Worm (Caenorhabditis elegans) whole organism, L4 larva: ENCODE results near the gene scl-13.

Source experiments
- T20F7.1 ChIP-seq: fragments of 200-800 bp; sonication (Bioruptor generic); optimal IDR thresholded peaks from 2 replicates; lab custom pipeline; 2018; ENCODE audit warnings: mild to moderate bottlenecking, missing genetic modification characterization, missing compliant biosample characterization
- Y48G9A.11 ChIP-seq: fragments of 200-800 bp; sonication (Bioruptor generic); IDR thresholded peaks from 2 replicates; pipeline ENCODE4 v1.3.6; 2022; ENCODE audit warnings: missing genetic modification reagents, missing genetic modification characterization, missing compliant biosample characterization
- ZK546.5 ChIP-seq, 2 experiments: sonication (generic microtip); optimal IDR thresholded peaks; 2 replicates each; lab custom pipeline; 2017; ENCODE audit warnings: missing biosample characterization in 2 of 2, missing genetic modification characterization in 2 of 2
- aha-1 ChIP-seq: fragments of 150-350 bp; peaks from one replicate; lab custom pipeline; 2014; ENCODE audit warnings: missing biosample characterization, missing genetic modification characterization
- arid-1 ChIP-seq: fragments of 200-800 bp; sonication (Bioruptor generic); conservative IDR thresholded peaks from 2 replicates; pipeline ENCODE4 v1.3.6; 2022; ENCODE audit warnings: missing genetic modification reagents, missing genetic modification characterization, missing compliant biosample characterization
- ceh-44 ChIP-seq: fragments of 200-800 bp; sonication (Bioruptor generic); IDR thresholded peaks from 2 replicates; pipeline ENCODE4 v1.3.6; 2022; ENCODE audit warnings: missing genetic modification reagents, missing genetic modification characterization, missing compliant biosample characterization
- cey-2 ChIP-seq: sonication (generic microtip); optimal IDR thresholded peaks from 3 replicates; lab custom pipeline; 2017; ENCODE audit warnings: missing genetic modification characterization, mild to moderate bottlenecking, missing compliant biosample characterization, antibody characterized with exemption, borderline replicate concordance; ENCODE audit not compliant: insufficient read depth
- daf-12 ChIP-seq: fragments of 150-350 bp; optimal IDR thresholded peaks from 2 replicates; lab custom pipeline; 2014; ENCODE audit warnings: missing biosample characterization, missing genetic modification reagents, missing genetic modification characterization
- daf-16 ChIP-seq, 3 experiments: sonication (generic microtip); optimal IDR thresholded peaks; 2 replicates each; lab custom pipeline; 2016 to 2017; ENCODE audit warnings: missing genetic modification characterization in 3 of 3, missing genetic modification reagents in 3 of 3, mild to moderate bottlenecking in 2 of 3, missing compliant biosample characterization in 2 of 3, missing biosample characterization in 1 of 3, moderate library complexity in 1 of 3
- daf-19 ChIP-seq: fragments of 200-800 bp; sonication (Bioruptor generic); conservative IDR thresholded peaks from 2 replicates; pipeline ENCODE4 v1.3.6; 2022; ENCODE audit warnings: missing genetic modification characterization, missing compliant biosample characterization
- daf-8 ChIP-seq: fragments of 200-800 bp; sonication (Bioruptor generic); IDR thresholded peaks from 2 replicates; pipeline ENCODE4 v1.3.6; 2022; ENCODE audit warnings: missing genetic modification characterization, missing compliant biosample characterization
- dmd-6 ChIP-seq: fragments of 200-800 bp; sonication (Bioruptor generic); IDR thresholded peaks from 2 replicates; pipeline ENCODE4 v1.3.6; 2022; ENCODE audit warnings: missing genetic modification reagents, missing genetic modification characterization, missing compliant biosample characterization
- egl-27 ChIP-seq: sonication (generic microtip); optimal IDR thresholded peaks from 3 replicates; lab custom pipeline; 2017; ENCODE audit warnings: missing biosample characterization, missing genetic modification reagents, missing genetic modification characterization
- fkh-10 ChIP-seq: fragments of 150-350 bp; optimal IDR thresholded peaks from 2 replicates; lab custom pipeline; 2014; ENCODE audit warnings: missing biosample characterization, missing genetic modification reagents, missing genetic modification characterization
- hif-1 ChIP-seq, 2 experiments: sonication (generic microtip); optimal IDR thresholded peaks; 2 replicates each; lab custom pipeline; 2016 to 2017; ENCODE audit warnings: missing compliant biosample characterization in 2 of 2, missing genetic modification characterization in 2 of 2, missing genetic modification reagents in 2 of 2, missing genotype in 2 of 2, mild to moderate bottlenecking in 1 of 2
- hlh-11 ChIP-seq: fragments of 200-800 bp; sonication (Bioruptor generic); optimal IDR thresholded peaks from 2 replicates; lab custom pipeline; 2018; ENCODE audit warnings: mild to moderate bottlenecking, missing genetic modification characterization, missing compliant biosample characterization
- hlh-30 ChIP-seq: sonication (generic microtip); optimal IDR thresholded peaks from 2 replicates; lab custom pipeline; 2017; ENCODE audit warnings: antibody characterized with exemption, mild to moderate bottlenecking, missing genetic modification characterization, missing compliant biosample characterization; ENCODE audit not compliant: insufficient read depth
- lin-29 ChIP-seq: fragments of 200-800 bp; sonication (Bioruptor generic); IDR thresholded peaks from 2 replicates; pipeline ENCODE4 v1.3.6; 2022; ENCODE audit warnings: missing genetic modification reagents, missing genetic modification characterization, missing compliant biosample characterization
- madf-5 ChIP-seq, 2 experiments: fragments of 200-800 bp; sonication (Bioruptor generic); IDR thresholded peaks; 2 replicates each; pipeline ENCODE4 v1.3.6; 2022; ENCODE audit warnings: missing compliant biosample characterization in 2 of 2, missing genetic modification characterization in 2 of 2
- mdl-1 ChIP-seq, 2 experiments: fragments of 150-350 bp in 1 of 2; sonication (generic microtip) in 1 of 2; optimal IDR thresholded peaks; 2 replicates each; lab custom pipeline; 2014 to 2017; ENCODE audit warnings: missing biosample characterization in 2 of 2, missing genetic modification characterization in 2 of 2
- mdt-29 ChIP-seq: fragments of 200-800 bp; sonication (Bioruptor generic); IDR thresholded peaks from 2 replicates; pipeline ENCODE4 v1.3.6; 2022; ENCODE audit warnings: missing genetic modification reagents, missing genetic modification characterization, missing compliant biosample characterization
- mes-2 ChIP-seq: sonication (generic microtip); optimal IDR thresholded peaks from 2 replicates; lab custom pipeline; 2016; ENCODE audit warnings: missing genotype, mild to moderate bottlenecking, missing genetic modification characterization, missing compliant biosample characterization; ENCODE audit not compliant: poor library complexity, severe bottlenecking
- nhr-237 ChIP-seq: sonication (generic microtip); optimal IDR thresholded peaks from 2 replicates; lab custom pipeline; 2017; ENCODE audit warnings: missing biosample characterization, missing genetic modification characterization
- nhr-28 ChIP-seq: fragments of 150-350 bp; optimal IDR thresholded peaks from 2 replicates; lab custom pipeline; 2014; ENCODE audit warnings: missing biosample characterization, missing genetic modification characterization
- nhr-41 ChIP-seq: fragments of 200-800 bp; sonication (Bioruptor generic); IDR thresholded peaks from 2 replicates; pipeline ENCODE4 v1.3.6; 2022; ENCODE audit warnings: missing genetic modification reagents, missing genetic modification characterization, missing compliant biosample characterization
- nhr-48 ChIP-seq: sonication (generic microtip); optimal IDR thresholded peaks from 2 replicates; lab custom pipeline; 2016; ENCODE audit warnings: mild to moderate bottlenecking, missing genetic modification characterization, missing compliant biosample characterization
- nhr-77 ChIP-seq: fragments of 150-350 bp; optimal IDR thresholded peaks from 2 replicates; lab custom pipeline; 2014; ENCODE audit warnings: missing biosample characterization, missing genetic modification characterization
- rbr-2 ChIP-seq: sonication (generic microtip); optimal IDR thresholded peaks from 2 replicates; lab custom pipeline; 2016; ENCODE audit warnings: missing genotype, missing genetic modification characterization, missing compliant biosample characterization
- set-16 ChIP-seq: fragments of 200-800 bp; sonication (Bioruptor generic); IDR thresholded peaks from 2 replicates; pipeline ENCODE4 v1.3.6; 2022; ENCODE audit warnings: missing genetic modification reagents, missing genetic modification characterization, missing compliant biosample characterization
- vab-7 ChIP-seq: fragments of 200-800 bp; sonication (Bioruptor generic); IDR thresholded peaks from 2 replicates; pipeline ENCODE4 v1.3.6; 2022; ENCODE audit warnings: missing genetic modification reagents, missing genetic modification characterization, missing compliant biosample characterization

scl-13 gene

ce11 chrV:3774653-3775052 lies 36.8 kb downstream of the scl-13 start (continued):
- TF ChIP-seq daf-8 (no peak), cey-2 (no peak), Y48G9A.11 (GFP tag; lab: Robert Waterston, UW) (0 out of 2 replicates have a peak, but pooled peaks have one; percentile 5), ZK546.5 (tag; optimal IDR thresholded peaks at IDR 0.05; lab: Kevin White, UChicago) (no peak), nhr-237 (tag; lab: Kevin White, UChicago) (no peak), hif-1 (tag; optimal IDR thresholded peaks at IDR 0.05; lab: Kevin White, UChicago) (peak in 1 of 2 experiments; percentile 17), fkh-10 (GFP tag; lab: Kevin White, UChicago) (no peak), vab-7 (GFP tag; lab: Robert Waterston, UW) (no peak), mdt-29 (GFP tag; lab: Robert Waterston, UW) (no peak), daf-16 (GFP tag; optimal IDR thresholded peaks at IDR 0.05; lab: Kevin White, UChicago) (no peak), daf-16 (tag; optimal IDR thresholded peaks at IDR 0.05; lab: Kevin White, UChicago) (peak; percentile 20), set-16 (GFP tag; lab: Robert Waterston, UW) (peak; percentile 70), aha-1 (tag; lab: Kevin White, UChicago) (peak; percentile 34), egl-27 (tag; lab: Kevin White, UChicago) (no peak)

ce11 chrV:3773618-3774017 lies 37.8 kb downstream of the scl-13 start:
- no peak for TF ChIP-seq daf-12 (tag; lab: Kevin White, UChicago)
- peak; percentile 63; the same call in 1 of the 2 replicates for TF ChIP-seq set-16 (GFP tag; lab: Robert Waterston, UW)
- no peak for TF ChIP-seq mes-2

- TF ChIP-seq hif-1 (tag; optimal IDR thresholded peaks at IDR 0.05; lab: Kevin White, UChicago) (peak; percentile 86 to 98), nhr-48 (tag; lab: Kevin White, UChicago) (peak; percentile 27), dmd-6 (peak; percentile 35), mdl-1 (tag; optimal IDR thresholded peaks at IDR 0.05; lab: Kevin White, UChicago) (peak in 1 of 2 experiments; percentile 29), T20F7.1 (GFP tag; lab: Kevin White, UChicago) (no peak), egl-27 (tag; lab: Kevin White, UChicago) (no peak), rbr-2 (tag; lab: Kevin White, UChicago) (no peak), aha-1 (tag; lab: Kevin White, UChicago) (peak; percentile 98), nhr-28 (tag; lab: Kevin White, UChicago) (peak; percentile 59), nhr-77 (tag; lab: Kevin White, UChicago) (no peak), hlh-11 (peak; percentile 14), hlh-30 (tag; lab: Kevin White, UChicago) (peak; percentile 41)
Observed at ce11 chrV:3771437-3772256, 39.8 kb downstream of the scl-13 start, which contains the start of the genes R08E5.1 and rips-1. Gene R08E5.1 (minus strand): TSS chrV:3771518. Gene rips-1 (plus strand): TSS chrV:3772021.

- TF ChIP-seq vab-7 (GFP tag; lab: Robert Waterston, UW): no peak
- no peak for TF ChIP-seq lin-29 (GFP tag; lab: Robert Waterston, UW)
- TF ChIP-seq madf-5 (GFP tag; IDR thresholded peaks at IDR 0.05; lab: Robert Waterston, UW): no peak
- no peak for TF ChIP-seq daf-19 (GFP tag; lab: Robert Waterston, UW)
- no peak for TF ChIP-seq set-16 (GFP tag; lab: Robert Waterston, UW)
- no peak for TF ChIP-seq arid-1 (GFP tag; lab: Robert Waterston, UW)
- TF ChIP-seq nhr-41 (GFP tag; lab: Robert Waterston, UW): no peak
- no peak for TF ChIP-seq cey-2
Observed at ce11 chrV:3768270-3768669, 43.2 kb downstream of the scl-13 start, which contains the start of gene R08E5.4. Gene R08E5.4 (plus strand): TSS chrV:3768570.

- TF ChIP-seq ceh-44 (GFP tag; lab: Robert Waterston, UW) (no peak), aha-1 (tag; lab: Kevin White, UChicago) (peak; percentile 45)
Observed at ce11 chrV:3766904-3767303, 44.5 kb downstream of the scl-13 start, which contains the start of gene Y39H10A.1. Gene Y39H10A.1 (plus strand): TSS chrV:3767204.
